Worm (Caenorhabditis elegans) whole organism, early embryonic: ENCODE results near the gene slc-46A.

Experiments
- aly-1 ChIP-seq: sonication (generic microtip); optimal IDR thresholded peaks from 2 replicates; lab custom pipeline; 2016; ENCODE audit warnings: missing genetic modification characterization, missing compliant biosample characterization
- ama-1 ChIP-seq: fragments of 150-350 bp; optimal IDR thresholded peaks from 2 replicates; lab custom pipeline; 2014
- ceh-13 ChIP-seq: fragments of 200-800 bp; sonication (Bioruptor generic); optimal IDR thresholded peaks from 2 replicates; lab custom pipeline; 2018; ENCODE audit warnings: mild to moderate bottlenecking, missing genetic modification characterization, missing compliant biosample characterization
- ets-7 ChIP-seq: sonication (generic microtip); optimal IDR thresholded peaks from 2 replicates; lab custom pipeline; 2016; ENCODE audit warnings: missing genotype, missing genetic modification characterization, missing compliant biosample characterization
- flt-1 ChIP-seq: fragments of 200-800 bp; sonication (Bioruptor generic); IDR thresholded peaks from 2 replicates; pipeline ENCODE4 v1.3.6; 2022; ENCODE audit warnings: missing genetic modification characterization, missing compliant biosample characterization
- hmbx-1 ChIP-seq: sonication (generic microtip); optimal IDR thresholded peaks from 2 replicates; lab custom pipeline; 2016; ENCODE audit warnings: mild to moderate bottlenecking, missing genetic modification characterization, missing compliant biosample characterization
- hmg-4 ChIP-seq: fragments of 200-800 bp; sonication (Bioruptor generic); optimal IDR thresholded peaks from 2 replicates; lab custom pipeline; 2018; ENCODE audit warnings: mild to moderate bottlenecking, missing genetic modification characterization, missing compliant biosample characterization
- tbx-11 ChIP-seq: fragments of 200-800 bp; sonication (Bioruptor generic); IDR thresholded peaks from 2 replicates; pipeline ENCODE4 v1.3.6; 2022; ENCODE audit warnings: missing genetic modification characterization, missing compliant biosample characterization
- tbx-37 ChIP-seq: fragments of 200-800 bp; sonication (Bioruptor generic); conservative IDR thresholded peaks from 2 replicates; pipeline ENCODE4 v1.3.6; 2022; ENCODE audit warnings: missing genetic modification reagents, missing genetic modification characterization, missing compliant biosample characterization

ce11 chrIV:5339255-5339654, 20.2 kb downstream of the slc-46A start, which contains the start of gene Y4C6B.2:
- TF ChIP-seq ama-1 (lab: Kevin White, UChicago): no peak
- TF ChIP-seq tbx-11 (GFP tag; lab: Robert Waterston, UW): no peak
- no peak for TF ChIP-seq aly-1 (tag; lab: Kevin White, UChicago)
- TF ChIP-seq ceh-13 (GFP tag; lab: Kevin White, UChicago): no peak
- TF ChIP-seq hmg-4 (GFP tag; lab: Kevin White, UChicago): no peak
- no peak for TF ChIP-seq ets-7 (tag; lab: Kevin White, UChicago)
- no peak for TF ChIP-seq hmbx-1
- no peak for TF ChIP-seq tbx-37
- TF ChIP-seq flt-1: no peak
